Worm (Caenorhabditis elegans) whole organism, late embryonic: ENCODE data around the gene fip-4.

Experiments used
- F13H6.1 ChIP-seq: sonication (generic microtip); optimal IDR thresholded peaks from 2 replicates; lab custom pipeline; 2016; ENCODE audit warnings: missing genetic modification characterization, missing compliant biosample characterization
- K02D7.2 ChIP-seq: sonication (generic microtip); optimal IDR thresholded peaks from 2 replicates; lab custom pipeline; 2017; ENCODE audit warnings: mild to moderate bottlenecking, missing genetic modification characterization, missing compliant biosample characterization
- T23F11.4 ChIP-seq: fragments of 200-800 bp; sonication (Bioruptor generic); optimal IDR thresholded peaks from 2 replicates; lab custom pipeline; 2018; ENCODE audit warnings: mild to moderate bottlenecking, missing genetic modification characterization, missing compliant biosample characterization
- ceh-18 ChIP-seq: sonication (generic microtip); optimal IDR thresholded peaks from 2 replicates; lab custom pipeline; 2016; ENCODE audit warnings: missing genetic modification characterization, missing compliant biosample characterization
- ceh-19 ChIP-seq: fragments of 200-800 bp; sonication (Bioruptor generic); optimal IDR thresholded peaks from 2 replicates; lab custom pipeline; 2018; ENCODE audit warnings: mild to moderate bottlenecking, missing genetic modification characterization, missing compliant biosample characterization
- ceh-22 ChIP-seq: sonication (generic microtip); optimal IDR thresholded peaks from 2 replicates; lab custom pipeline; 2017; ENCODE audit warnings: missing biosample characterization, missing genetic modification characterization
- ceh-24 ChIP-seq: sonication (generic microtip); optimal IDR thresholded peaks from 2 replicates; lab custom pipeline; 2016; ENCODE audit warnings: mild to moderate bottlenecking, missing genetic modification characterization, missing compliant biosample characterization
- ceh-30 ChIP-seq: fragments of 150-350 bp; optimal IDR thresholded peaks from 2 replicates; lab custom pipeline; 2014; ENCODE audit warnings: missing biosample characterization, missing genetic modification characterization
- ceh-31 ChIP-seq: sonication (generic microtip); optimal IDR thresholded peaks from 2 replicates; lab custom pipeline; 2016; ENCODE audit warnings: missing genetic modification characterization, missing compliant biosample characterization
- ceh-34 ChIP-seq: sonication (generic microtip); optimal IDR thresholded peaks from 2 replicates; lab custom pipeline; 2016; ENCODE audit warnings: mild to moderate bottlenecking, missing genetic modification characterization, missing compliant biosample characterization
- ceh-45 ChIP-seq: fragments of 200-800 bp; sonication (Bioruptor generic); IDR thresholded peaks from 2 replicates; pipeline ENCODE4 v1.3.6; 2022; ENCODE audit warnings: missing genetic modification reagents, missing genetic modification characterization, missing compliant biosample characterization
- ceh-6 ChIP-seq: fragments of 200-800 bp; sonication (Bioruptor generic); optimal IDR thresholded peaks from 2 replicates; lab custom pipeline; 2018; ENCODE audit warnings: mild to moderate bottlenecking, missing genetic modification characterization, missing compliant biosample characterization
- che-1 ChIP-seq: sonication (generic microtip); optimal IDR thresholded peaks from 2 replicates; lab custom pipeline; 2016; ENCODE audit warnings: mild to moderate bottlenecking, missing genetic modification characterization, missing compliant biosample characterization
- dve-1 ChIP-seq: sonication (generic microtip); optimal IDR thresholded peaks from 2 replicates; lab custom pipeline; 2017; ENCODE audit warnings: antibody characterized with exemption, mild to moderate bottlenecking, missing genetic modification characterization, missing compliant biosample characterization
- elt-2 ChIP-seq: sonication (generic microtip); optimal IDR thresholded peaks from 2 replicates; lab custom pipeline; 2016; ENCODE audit warnings: missing genetic modification reagents, missing genetic modification characterization, missing compliant biosample characterization
- elt-4 ChIP-seq: sonication (generic microtip); optimal IDR thresholded peaks from 2 replicates; lab custom pipeline; 2016; ENCODE audit warnings: missing genetic modification characterization, missing compliant biosample characterization
- ets-4 ChIP-seq: sonication (generic microtip); optimal IDR thresholded peaks from 2 replicates; lab custom pipeline; 2016; ENCODE audit warnings: missing genetic modification characterization, missing compliant biosample characterization
- fax-1 ChIP-seq: sonication (generic microtip); optimal IDR thresholded peaks from 2 replicates; lab custom pipeline; 2016; ENCODE audit warnings: missing genotype, missing genetic modification characterization, missing compliant biosample characterization
- hlh-13 ChIP-seq: fragments of 200-800 bp; sonication (Bioruptor generic); optimal IDR thresholded peaks from 2 replicates; lab custom pipeline; 2018; ENCODE audit warnings: mild to moderate bottlenecking, missing genetic modification characterization, missing compliant biosample characterization
- hlh-15 ChIP-seq: sonication (generic microtip); optimal IDR thresholded peaks from 2 replicates; lab custom pipeline; 2016; ENCODE audit warnings: missing genetic modification characterization, missing compliant biosample characterization
- hlh-30 ChIP-seq: sonication (generic microtip); optimal IDR thresholded peaks from 2 replicates; lab custom pipeline; 2017; ENCODE audit warnings: antibody characterized with exemption, missing genetic modification characterization, missing compliant biosample characterization; ENCODE audit not compliant: insufficient read depth
- hlh-8 ChIP-seq: sonication (generic microtip); optimal IDR thresholded peaks from 2 replicates; lab custom pipeline; 2016; ENCODE audit warnings: missing genotype, missing genetic modification characterization, missing compliant biosample characterization
- lin-11 ChIP-seq: fragments of 200-800 bp; sonication (Bioruptor generic); optimal IDR thresholded peaks from 2 replicates; lab custom pipeline; 2018; ENCODE audit warnings: mild to moderate bottlenecking, missing genetic modification characterization, missing compliant biosample characterization
- madf-2 ChIP-seq: sonication (generic microtip); optimal IDR thresholded peaks from 2 replicates; lab custom pipeline; 2017; ENCODE audit warnings: missing genetic modification characterization, missing compliant biosample characterization
- mec-3 ChIP-seq: sonication (generic microtip); optimal IDR thresholded peaks from 2 replicates; lab custom pipeline; 2016; ENCODE audit warnings: borderline replicate concordance, missing genetic modification characterization, missing compliant biosample characterization
- nfya-1 ChIP-seq: sonication (generic microtip); optimal IDR thresholded peaks from 2 replicates; lab custom pipeline; 2017; ENCODE audit warnings: missing genetic modification characterization, mild to moderate bottlenecking, missing compliant biosample characterization, antibody characterized with exemption, moderate library complexity
- nhr-11 ChIP-seq: fragments of 150-350 bp; optimal IDR thresholded peaks from 2 replicates; lab custom pipeline; 2014; ENCODE audit warnings: missing biosample characterization, missing genetic modification characterization
- npax-4 ChIP-seq: sonication (generic microtip); optimal IDR thresholded peaks from 2 replicates; lab custom pipeline; 2016; ENCODE audit warnings: missing genetic modification characterization, missing compliant biosample characterization
- odd-2 ChIP-seq: sonication (generic microtip); optimal IDR thresholded peaks from 2 replicates; lab custom pipeline; 2017; ENCODE audit warnings: antibody characterized with exemption, mild to moderate bottlenecking, missing genetic modification characterization, missing compliant biosample characterization
- pag-3 ChIP-seq: sonication (generic microtip); optimal IDR thresholded peaks from 2 replicates; lab custom pipeline; 2016; ENCODE audit warnings: missing compliant biosample characterization, missing genetic modification characterization, borderline replicate concordance
- pat-9 ChIP-seq: fragments of 200-800 bp; sonication (Bioruptor generic); optimal IDR thresholded peaks from 2 replicates; lab custom pipeline; 2018; ENCODE audit warnings: mild to moderate bottlenecking, missing genetic modification characterization, moderate library complexity, missing compliant biosample characterization
- pax-1 ChIP-seq: fragments of 150-350 bp; optimal IDR thresholded peaks from 2 replicates; lab custom pipeline; 2014; ENCODE audit warnings: missing biosample characterization, missing genetic modification characterization
- pha-2 ChIP-seq: sonication (generic microtip); optimal IDR thresholded peaks from 2 replicates; lab custom pipeline; 2017; ENCODE audit warnings: mild to moderate bottlenecking, missing genetic modification characterization, missing compliant biosample characterization
- pha-4 ChIP-seq: fragments of 150-350 bp; optimal IDR thresholded peaks from 2 replicates; lab custom pipeline; 2018; ENCODE audit warnings: missing biosample characterization, missing genetic modification reagents, missing genetic modification characterization
- pros-1 ChIP-seq: fragments of 150-350 bp; optimal IDR thresholded peaks from 2 replicates; lab custom pipeline; 2014; ENCODE audit warnings: missing biosample characterization, missing genetic modification reagents, missing genetic modification characterization
- rnt-1 ChIP-seq: sonication (generic microtip); optimal IDR thresholded peaks from 2 replicates; lab custom pipeline; 2016; ENCODE audit warnings: missing genetic modification characterization, missing compliant biosample characterization
- sdc-2 ChIP-seq: sonication (generic microtip); optimal IDR thresholded peaks from 2 replicates; lab custom pipeline; 2016; ENCODE audit warnings: missing genotype, missing genetic modification characterization, missing compliant biosample characterization
- sox-4 ChIP-seq: sonication (generic microtip); optimal IDR thresholded peaks from 2 replicates; lab custom pipeline; 2017; ENCODE audit warnings: mild to moderate bottlenecking, missing genetic modification characterization, inconsistent platforms, missing compliant biosample characterization
- syd-9 ChIP-seq: sonication (generic microtip); optimal IDR thresholded peaks from 2 replicates; lab custom pipeline; 2016; ENCODE audit warnings: mild to moderate bottlenecking, missing genetic modification characterization, moderate library complexity, missing compliant biosample characterization
- tbx-2 ChIP-seq: sonication (generic microtip); optimal IDR thresholded peaks from 2 replicates; lab custom pipeline; 2016; ENCODE audit warnings: missing genetic modification characterization, missing compliant biosample characterization
- tbx-7 ChIP-seq: sonication (generic microtip); optimal IDR thresholded peaks from 2 replicates; lab custom pipeline; 2016; ENCODE audit warnings: missing genotype, missing genetic modification characterization, missing compliant biosample characterization
- ttx-3 ChIP-seq: sonication (generic microtip); optimal IDR thresholded peaks from 2 replicates; lab custom pipeline; 2016; ENCODE audit warnings: missing genetic modification reagents, missing genetic modification characterization, missing compliant biosample characterization
- unc-3 ChIP-seq, 2 experiments: fragments of 200-800 bp in 1 of 2; sonication (Bioruptor generic) in 1 of 2; sonication (generic microtip) in 1 of 2; conservative IDR thresholded peaks in 1 of 2; optimal IDR thresholded peaks in 1 of 2; 2 replicates each; pipeline versions ENCODE4 v1.3.6 to Lab custom; 2016 to 2022; ENCODE audit warnings: missing compliant biosample characterization in 2 of 2, missing genetic modification characterization in 2 of 2, missing genetic modification reagents in 1 of 2
- unc-55 ChIP-seq: sonication (generic microtip); optimal IDR thresholded peaks from 2 replicates; lab custom pipeline; 2017; ENCODE audit warnings: missing biosample characterization, missing genetic modification reagents, missing genetic modification characterization
- unc-86 ChIP-seq: sonication (generic microtip); optimal IDR thresholded peaks from 2 replicates; lab custom pipeline; 2016; ENCODE audit warnings: missing genetic modification characterization, missing compliant biosample characterization
- zip-5 ChIP-seq: sonication (generic microtip); optimal IDR thresholded peaks from 2 replicates; lab custom pipeline; 2016; ENCODE audit warnings: missing genetic modification characterization, missing compliant biosample characterization
- ztf-16 ChIP-seq: sonication (generic microtip); optimal IDR thresholded peaks from 2 replicates; lab custom pipeline; 2017; ENCODE audit warnings: missing genetic modification characterization, missing compliant biosample characterization

The fip-4 gene

DNA sequence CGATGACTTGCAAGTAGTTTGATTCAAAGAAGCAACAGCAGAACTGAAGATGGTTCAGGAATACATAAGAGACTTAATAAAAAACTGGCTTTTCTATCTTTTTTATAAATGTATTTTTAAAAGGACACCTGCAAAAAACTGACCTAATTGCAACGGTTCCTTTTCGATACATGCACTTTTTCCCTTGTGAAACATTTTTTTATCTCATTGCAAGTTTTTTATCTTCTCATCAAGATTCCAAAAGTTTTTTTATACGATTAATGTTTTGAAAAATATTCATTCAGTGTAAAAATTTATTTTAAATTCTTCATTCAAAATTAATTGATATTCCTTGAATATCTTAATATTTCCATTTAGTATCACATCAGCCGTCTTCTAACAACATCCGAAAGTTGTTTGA, 24.5 kb upstream of the fip-4 start, which contains the start of gene oac-29:
Gene oac-29 (minus strand): TSS at position 101 of the 400 bp plus-strand sequence.
- TF ChIP-seq ceh-24 (tag; lab: Kevin White, UChicago) = no peak
- no peak for TF ChIP-seq unc-3 (GFP tag; conservative IDR thresholded peaks at IDR 0.05; lab: Robert Waterston, UW)
- no peak for TF ChIP-seq unc-3 (tag; optimal IDR thresholded peaks at IDR 0.05; lab: Kevin White, UChicago)
- no peak for TF ChIP-seq hlh-13
- no peak for TF ChIP-seq ceh-30 (tag; lab: Kevin White, UChicago)
- no peak for TF ChIP-seq npax-4 (tag; lab: Kevin White, UChicago)
- TF ChIP-seq ztf-16 (tag; lab: Kevin White, UChicago) = no peak
- no peak for TF ChIP-seq K02D7.2 (tag; lab: Kevin White, UChicago)
- TF ChIP-seq ceh-18 (tag; lab: Kevin White, UChicago) = no peak
- no peak for TF ChIP-seq madf-2 (tag; lab: Kevin White, UChicago)
- no peak for TF ChIP-seq ets-4 (tag; lab: Kevin White, UChicago)
- no peak for TF ChIP-seq nhr-11 (tag; lab: Kevin White, UChicago)
- no peak for TF ChIP-seq ceh-34 (tag; lab: Kevin White, UChicago)
- no peak for TF ChIP-seq dve-1
- no peak for TF ChIP-seq F13H6.1 (tag; lab: Kevin White, UChicago)
- no peak for TF ChIP-seq pax-1 (tag; lab: Kevin White, UChicago)
- no peak for TF ChIP-seq odd-2 (tag; lab: Kevin White, UChicago)
- TF ChIP-seq ceh-19 = no peak
- TF ChIP-seq ceh-6 (GFP tag; lab: Kevin White, UChicago) = no peak
- TF ChIP-seq hlh-8 (tag; lab: Kevin White, UChicago) = no peak

DNA sequence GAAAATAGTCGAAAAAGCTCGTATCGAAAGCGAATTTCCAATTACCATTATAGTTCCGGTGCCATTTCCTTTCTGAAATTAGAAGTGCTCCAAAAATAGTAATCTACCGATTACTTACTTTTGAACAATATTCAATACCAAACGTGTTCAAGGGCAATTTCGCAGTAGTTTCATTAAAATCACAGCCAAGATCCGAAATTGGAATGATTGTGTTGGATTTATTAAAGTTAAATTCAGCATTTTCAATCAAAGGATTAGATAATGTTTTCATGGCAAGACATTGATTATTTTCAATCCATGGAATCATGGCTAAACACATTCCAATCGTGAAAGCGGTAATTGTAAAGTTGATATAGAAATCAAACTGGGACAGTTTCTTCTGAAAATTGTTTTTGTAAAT, 21.7 kb upstream of the fip-4 start:
- TF ChIP-seq nhr-11 (tag; lab: Kevin White, UChicago) (no peak), ceh-22 (tag; lab: Kevin White, UChicago) (no peak), ttx-3 (no peak)

DNA sequence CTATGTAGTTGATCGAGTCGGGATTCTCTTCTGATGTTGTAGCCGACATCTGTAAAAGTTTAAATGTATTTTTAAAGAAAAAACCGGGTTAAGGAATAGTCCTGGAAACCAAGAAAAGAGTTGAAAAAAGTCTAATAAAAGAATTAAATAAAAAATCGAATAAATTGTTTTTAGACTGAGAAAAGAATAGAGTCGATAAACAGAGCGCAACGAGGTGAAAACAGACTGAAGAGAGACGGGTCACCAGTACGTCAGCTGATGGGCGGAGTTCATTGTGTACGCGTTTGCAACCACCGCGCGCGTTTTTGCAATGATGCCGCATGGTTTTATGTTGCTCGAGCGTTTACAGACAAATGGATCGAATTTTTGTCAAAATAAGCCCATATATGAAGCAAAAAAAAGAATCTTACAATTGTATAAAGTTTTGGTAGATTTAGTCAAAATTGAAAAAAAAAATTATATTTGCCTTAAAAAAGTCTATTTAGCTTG, 20.3 kb upstream of the fip-4 start, which contains the start of gene atg-18:
Gene atg-18 (minus strand): TSS at position 51 of the 489 bp plus-strand sequence.
- TF ChIP-seq lin-11 (tag; lab: Kevin White, UChicago) = peak; percentile 26
- TF ChIP-seq pros-1 = no peak
- TF ChIP-seq elt-4 (tag; lab: Kevin White, UChicago) = no peak
- TF ChIP-seq tbx-7 (tag; lab: Kevin White, UChicago) = peak; percentile 2
- peak; percentile 86 for TF ChIP-seq ceh-34 (tag; lab: Kevin White, UChicago)
- TF ChIP-seq mec-3 (tag; lab: Kevin White, UChicago) = no peak
- TF ChIP-seq nfya-1 (tag; lab: Kevin White, UChicago) = peak; percentile 68
- no peak for TF ChIP-seq syd-9 (tag; lab: Kevin White, UChicago)
- TF ChIP-seq pag-3 = no peak
- peak; percentile 81 for TF ChIP-seq ceh-31 (tag; lab: Kevin White, UChicago)
- TF ChIP-seq ets-4 (tag; lab: Kevin White, UChicago) = peak; percentile 25
- TF ChIP-seq ceh-45 (GFP tag; lab: Robert Waterston, UW) = no peak
- no peak for TF ChIP-seq pha-4 (tag; lab: Kevin White, UChicago)
- peak; percentile 32 for TF ChIP-seq hlh-15 (tag; lab: Kevin White, UChicago)
- TF ChIP-seq dve-1 = no peak
- TF ChIP-seq che-1 (tag; lab: Kevin White, UChicago) = peak; percentile 52
- peak; percentile 20 for TF ChIP-seq odd-2 (tag; lab: Kevin White, UChicago)
- TF ChIP-seq elt-2 = peak; percentile 81
- no peak for TF ChIP-seq zip-5 (tag; lab: Kevin White, UChicago)
- peak; percentile 36 for TF ChIP-seq K02D7.2 (tag; lab: Kevin White, UChicago)
- TF ChIP-seq unc-55 (GFP tag; lab: Kevin White, UChicago) = no peak
- TF ChIP-seq sdc-2 (tag; lab: Kevin White, UChicago) = peak; percentile 21
- peak; percentile 14 for TF ChIP-seq pha-2 (tag; lab: Kevin White, UChicago)
- TF ChIP-seq ceh-24 (tag; lab: Kevin White, UChicago) = no peak
- peak; percentile 95 for TF ChIP-seq hlh-30
- peak; percentile 63 for TF ChIP-seq unc-86
- TF ChIP-seq sox-4 (tag; lab: Kevin White, UChicago) = peak; percentile 70
- no peak for TF ChIP-seq pax-1 (tag; lab: Kevin White, UChicago)
- no peak for TF ChIP-seq nhr-11 (tag; lab: Kevin White, UChicago)
- no peak for TF ChIP-seq npax-4 (tag; lab: Kevin White, UChicago)
- TF ChIP-seq T23F11.4 (GFP tag; lab: Kevin White, UChicago) = no peak
- peak; percentile 41 for TF ChIP-seq rnt-1 (tag; lab: Kevin White, UChicago)
- peak; percentile 82 for TF ChIP-seq tbx-2 (tag; lab: Kevin White, UChicago)
- TF ChIP-seq fax-1 (tag; lab: Kevin White, UChicago) = peak; percentile 50
- TF ChIP-seq madf-2 (tag; lab: Kevin White, UChicago) = peak; percentile 23
- TF ChIP-seq pat-9 (tag; lab: Kevin White, UChicago) = peak; percentile 21
